Fruit fly (Drosophila melanogaster) whole organism, prepupa: ENCODE measurements around the gene Ance.

Source experiments
- CG16779 ChIP-seq: fragments of 200-800 bp; sonication (Bioruptor generic); optimal IDR thresholded peaks from 3 replicates; lab custom pipeline; 2017; ENCODE audit warnings: missing biosample characterization, mild to moderate bottlenecking, missing genetic modification characterization
- CG3032 ChIP-seq: fragments of 200-800 bp; optimal IDR thresholded peaks from 2 replicates; lab custom pipeline; 2019; ENCODE audit warnings: missing biosample characterization, mild to moderate bottlenecking, missing genetic modification characterization, moderate library complexity
- CG3919 ChIP-seq: fragments of 200-800 bp; sonication (Bioruptor generic); optimal IDR thresholded peaks from 3 replicates; lab custom pipeline; 2016; ENCODE audit warnings: missing biosample characterization, missing genetic modification characterization
- CG4318 ChIP-seq: fragments of 200-800 bp; sonication (Bioruptor generic); optimal IDR thresholded peaks from 3 replicates; lab custom pipeline; 2017; ENCODE audit warnings: missing biosample characterization, mild to moderate bottlenecking, missing genetic modification characterization
- CG6854 ChIP-seq: fragments of 200-800 bp; sonication (Bioruptor generic); optimal IDR thresholded peaks from 2 replicates; lab custom pipeline; 2017; ENCODE audit warnings: missing biosample characterization, mild to moderate bottlenecking, missing genetic modification characterization
- CG9139 ChIP-seq: fragments of 200-800 bp; sonication (Bioruptor generic); optimal IDR thresholded peaks from 3 replicates; lab custom pipeline; 2017; ENCODE audit warnings: missing biosample characterization, mild to moderate bottlenecking, missing genetic modification characterization
- Ets96B ChIP-seq: fragments of 200-800 bp; optimal IDR thresholded peaks from 2 replicates; lab custom pipeline; 2019; ENCODE audit warnings: missing biosample characterization, mild to moderate bottlenecking, missing genetic modification characterization, moderate library complexity
- achi ChIP-seq: fragments of 200-800 bp; sonication (Bioruptor generic); optimal IDR thresholded peaks from 3 replicates; lab custom pipeline; 2016; ENCODE audit warnings: missing biosample characterization, missing genetic modification characterization
- fd59A ChIP-seq: fragments of 200-800 bp; sonication (Bioruptor generic); optimal IDR thresholded peaks from 2 replicates; lab custom pipeline; 2017; ENCODE audit warnings: missing biosample characterization, mild to moderate bottlenecking, missing genetic modification characterization, missing genetic modification reagents
- ss ChIP-seq, 2 experiments: fragments of 200-800 bp; sonication (Bioruptor generic); optimal IDR thresholded peaks; 2 replicates in 1 of 2; 3 replicates in 1 of 2; lab custom pipeline; 2017 to 2018; ENCODE audit warnings: mild to moderate bottlenecking in 2 of 2, missing biosample characterization in 2 of 2, missing genetic modification characterization in 2 of 2, moderate library complexity in 1 of 2

dm6 chr2L:13955775-13956174, 50.3 kb downstream of the Ance start:
- TF ChIP-seq CG9139 (peak; percentile 67), Ets96B (tag; lab: Kevin White, UChicago) (peak; percentile 86), achi (GFP tag; lab: Kevin White, UChicago) (peak; percentile 95), CG3919 (peak; percentile 93), ss (GFP tag; optimal IDR thresholded peaks at IDR 0.05; lab: Kevin White, UChicago) (peak; percentile 81 to 89), fd59A (GFP tag; lab: Kevin White, UChicago) (peak; percentile 90), CG6854 (GFP tag; lab: Kevin White, UChicago) (no peak), CG4318 (GFP tag; lab: Kevin White, UChicago) (peak; percentile 86), CG3032 (tag; lab: Kevin White, UChicago) (peak; percentile 94), CG16779 (peak; percentile 86)
